Worm (Caenorhabditis elegans) whole organism, late embryonic: ENCODE data around the gene K02E11.5.
"Not testable (repeated sequence)": the region's sequence is repeated elsewhere in the genome, so short reads cannot be mapped to it uniquely, and the experiment has no call there.

Experiments used
- C08G9.2 ChIP-seq: sonication (generic microtip); optimal IDR thresholded peaks from 2 replicates; lab custom pipeline; 2016; ENCODE audit warnings: mild to moderate bottlenecking, missing genetic modification characterization, moderate library complexity, missing compliant biosample characterization
- C38D4.7 ChIP-seq: fragments of 200-800 bp; sonication (Bioruptor generic); optimal IDR thresholded peaks from 2 replicates; lab custom pipeline; 2018; ENCODE audit warnings: mild to moderate bottlenecking, missing genetic modification characterization, moderate library complexity, missing compliant biosample characterization
- K02D7.2 ChIP-seq: sonication (generic microtip); optimal IDR thresholded peaks from 2 replicates; lab custom pipeline; 2017; ENCODE audit warnings: mild to moderate bottlenecking, missing genetic modification characterization, missing compliant biosample characterization
- K09A11.1 ChIP-seq: sonication (generic microtip); optimal IDR thresholded peaks from 2 replicates; lab custom pipeline; 2017; ENCODE audit warnings: antibody characterized with exemption, mild to moderate bottlenecking, missing genetic modification characterization, missing compliant biosample characterization; ENCODE audit not compliant: insufficient read depth
- T23F11.4 ChIP-seq: fragments of 200-800 bp; sonication (Bioruptor generic); optimal IDR thresholded peaks from 2 replicates; lab custom pipeline; 2018; ENCODE audit warnings: mild to moderate bottlenecking, missing genetic modification characterization, missing compliant biosample characterization
- ahr-1 ChIP-seq: sonication (generic microtip); optimal IDR thresholded peaks from 2 replicates; lab custom pipeline; 2016; ENCODE audit warnings: missing genetic modification characterization, missing compliant biosample characterization
- ama-1 ChIP-seq: fragments of 150-350 bp; optimal IDR thresholded peaks from 2 replicates; lab custom pipeline; 2014
- ceh-14 ChIP-seq: sonication (generic microtip); optimal IDR thresholded peaks from 2 replicates; lab custom pipeline; 2016; ENCODE audit warnings: missing genotype, missing genetic modification characterization, missing compliant biosample characterization
- ceh-19 ChIP-seq: fragments of 200-800 bp; sonication (Bioruptor generic); optimal IDR thresholded peaks from 2 replicates; lab custom pipeline; 2018; ENCODE audit warnings: mild to moderate bottlenecking, missing genetic modification characterization, missing compliant biosample characterization
- ceh-2 ChIP-seq: sonication (generic microtip); optimal IDR thresholded peaks from 2 replicates; lab custom pipeline; 2016; ENCODE audit warnings: missing genotype, missing genetic modification characterization, missing compliant biosample characterization
- ceh-24 ChIP-seq: sonication (generic microtip); optimal IDR thresholded peaks from 2 replicates; lab custom pipeline; 2016; ENCODE audit warnings: mild to moderate bottlenecking, missing genetic modification characterization, missing compliant biosample characterization
- ceh-31 ChIP-seq: sonication (generic microtip); optimal IDR thresholded peaks from 2 replicates; lab custom pipeline; 2016; ENCODE audit warnings: missing genetic modification characterization, missing compliant biosample characterization
- ceh-45 ChIP-seq: fragments of 200-800 bp; sonication (Bioruptor generic); IDR thresholded peaks from 2 replicates; pipeline ENCODE4 v1.3.6; 2022; ENCODE audit warnings: missing genetic modification reagents, missing genetic modification characterization, missing compliant biosample characterization
- ceh-48 ChIP-seq: sonication (generic microtip); optimal IDR thresholded peaks from 2 replicates; lab custom pipeline; 2016; ENCODE audit warnings: missing genetic modification characterization, inconsistent platforms, missing compliant biosample characterization
- ceh-6 ChIP-seq: fragments of 200-800 bp; sonication (Bioruptor generic); optimal IDR thresholded peaks from 2 replicates; lab custom pipeline; 2018; ENCODE audit warnings: mild to moderate bottlenecking, missing genetic modification characterization, missing compliant biosample characterization
- dmd-4 ChIP-seq: sonication (generic microtip); optimal IDR thresholded peaks from 2 replicates; lab custom pipeline; 2016; ENCODE audit warnings: borderline replicate concordance, missing genetic modification characterization, missing compliant biosample characterization
- elt-2 ChIP-seq: sonication (generic microtip); optimal IDR thresholded peaks from 2 replicates; lab custom pipeline; 2016; ENCODE audit warnings: missing genetic modification reagents, missing genetic modification characterization, missing compliant biosample characterization
- fax-1 ChIP-seq: sonication (generic microtip); optimal IDR thresholded peaks from 2 replicates; lab custom pipeline; 2016; ENCODE audit warnings: missing genotype, missing genetic modification characterization, missing compliant biosample characterization
- fkh-10 ChIP-seq: fragments of 150-350 bp; optimal IDR thresholded peaks from 2 replicates; lab custom pipeline; 2014; ENCODE audit warnings: missing biosample characterization, missing genetic modification reagents, missing genetic modification characterization
- fkh-6 ChIP-seq: sonication (generic microtip); optimal IDR thresholded peaks from 2 replicates; lab custom pipeline; 2016; ENCODE audit warnings: missing genetic modification characterization, missing compliant biosample characterization
- gmeb-2 ChIP-seq: sonication (generic microtip); optimal IDR thresholded peaks from 2 replicates; lab custom pipeline; 2016; ENCODE audit warnings: missing genetic modification characterization, inconsistent platforms, missing compliant biosample characterization
- hlh-30 ChIP-seq: sonication (generic microtip); optimal IDR thresholded peaks from 2 replicates; lab custom pipeline; 2017; ENCODE audit warnings: antibody characterized with exemption, missing genetic modification characterization, missing compliant biosample characterization; ENCODE audit not compliant: insufficient read depth
- madf-2 ChIP-seq: sonication (generic microtip); optimal IDR thresholded peaks from 2 replicates; lab custom pipeline; 2017; ENCODE audit warnings: missing genetic modification characterization, missing compliant biosample characterization
- nfya-1 ChIP-seq: sonication (generic microtip); optimal IDR thresholded peaks from 2 replicates; lab custom pipeline; 2017; ENCODE audit warnings: missing genetic modification characterization, mild to moderate bottlenecking, missing compliant biosample characterization, antibody characterized with exemption, moderate library complexity
- nhr-11 ChIP-seq: fragments of 150-350 bp; optimal IDR thresholded peaks from 2 replicates; lab custom pipeline; 2014; ENCODE audit warnings: missing biosample characterization, missing genetic modification characterization
- pat-9 ChIP-seq: fragments of 200-800 bp; sonication (Bioruptor generic); optimal IDR thresholded peaks from 2 replicates; lab custom pipeline; 2018; ENCODE audit warnings: mild to moderate bottlenecking, missing genetic modification characterization, moderate library complexity, missing compliant biosample characterization
- pax-1 ChIP-seq: fragments of 150-350 bp; optimal IDR thresholded peaks from 2 replicates; lab custom pipeline; 2014; ENCODE audit warnings: missing biosample characterization, missing genetic modification characterization
- pha-2 ChIP-seq: sonication (generic microtip); optimal IDR thresholded peaks from 2 replicates; lab custom pipeline; 2017; ENCODE audit warnings: mild to moderate bottlenecking, missing genetic modification characterization, missing compliant biosample characterization
- pqm-1 ChIP-seq: sonication (generic microtip); optimal IDR thresholded peaks from 2 replicates; lab custom pipeline; 2016; ENCODE audit warnings: missing genetic modification characterization, missing compliant biosample characterization
- ref-2 ChIP-seq: sonication (generic microtip); optimal IDR thresholded peaks from 2 replicates; lab custom pipeline; 2016; ENCODE audit warnings: missing genetic modification characterization, missing compliant biosample characterization
- rnt-1 ChIP-seq: sonication (generic microtip); optimal IDR thresholded peaks from 2 replicates; lab custom pipeline; 2016; ENCODE audit warnings: missing genetic modification characterization, missing compliant biosample characterization
- sox-4 ChIP-seq: sonication (generic microtip); optimal IDR thresholded peaks from 2 replicates; lab custom pipeline; 2017; ENCODE audit warnings: mild to moderate bottlenecking, missing genetic modification characterization, inconsistent platforms, missing compliant biosample characterization
- syd-9 ChIP-seq: sonication (generic microtip); optimal IDR thresholded peaks from 2 replicates; lab custom pipeline; 2016; ENCODE audit warnings: mild to moderate bottlenecking, missing genetic modification characterization, moderate library complexity, missing compliant biosample characterization
- tbx-2 ChIP-seq: sonication (generic microtip); optimal IDR thresholded peaks from 2 replicates; lab custom pipeline; 2016; ENCODE audit warnings: missing genetic modification characterization, missing compliant biosample characterization
- ttx-3 ChIP-seq: sonication (generic microtip); optimal IDR thresholded peaks from 2 replicates; lab custom pipeline; 2016; ENCODE audit warnings: missing genetic modification reagents, missing genetic modification characterization, missing compliant biosample characterization
- unc-42 ChIP-seq: sonication (generic microtip); optimal IDR thresholded peaks from 2 replicates; lab custom pipeline; 2016; ENCODE audit warnings: missing genotype, missing genetic modification characterization, missing compliant biosample characterization
- zip-5 ChIP-seq: sonication (generic microtip); optimal IDR thresholded peaks from 2 replicates; lab custom pipeline; 2016; ENCODE audit warnings: missing genetic modification characterization, missing compliant biosample characterization

The K02E11.5 gene

ce11 chrV:14252025-14252424 lies at the start of gene K02E11.5:
Gene K02E11.5 (plus strand): TSS chrV:14252325.
- TF ChIP-seq rnt-1 (tag; lab: Kevin White, UChicago) (no peak), pax-1 (tag; lab: Kevin White, UChicago) (no peak), pat-9 (tag; lab: Kevin White, UChicago) (no peak), ceh-14 (tag; lab: Kevin White, UChicago) (no peak), dmd-4 (tag; lab: Kevin White, UChicago) (no peak), nfya-1 (tag; lab: Kevin White, UChicago) (no peak), ceh-45 (GFP tag; lab: Robert Waterston, UW) (no peak), gmeb-2 (tag; lab: Kevin White, UChicago) (no peak), ceh-24 (tag; lab: Kevin White, UChicago) (no peak), sox-4 (tag; lab: Kevin White, UChicago) (no peak), tbx-2 (tag; lab: Kevin White, UChicago) (no peak), T23F11.4 (no peak)
- TF ChIP-seq, all 69 proteins: peak for 0

- TF ChIP-seq pha-2 (tag; lab: Kevin White, UChicago); nfya-1 (tag; lab: Kevin White, UChicago); ceh-6: not testable (repeated sequence)
Measured at ce11 chrV:14205214-14205613, 46.9 kb upstream of the K02E11.5 start, which contains the start of gene T16A9.3. Gene T16A9.3 (plus strand): TSS chrV:14205514.

- TF ChIP-seq sox-4 (tag; lab: Kevin White, UChicago) (no peak), ahr-1 (tag; lab: Kevin White, UChicago) (no peak), ceh-19 (GFP tag; lab: Kevin White, UChicago) (no peak), C08G9.2 (no peak), zip-5 (tag; lab: Kevin White, UChicago) (no peak), madf-2 (tag; lab: Kevin White, UChicago) (no peak), K09A11.1 (tag; lab: Kevin White, UChicago) (no peak), ttx-3 (tag; lab: Kevin White, UChicago) (no peak), elt-2 (no peak), ceh-48 (tag; lab: Kevin White, UChicago) (no peak), fax-1 (no peak), C38D4.7 (GFP tag; lab: Kevin White, UChicago) (no peak), fkh-6 (tag; lab: Kevin White, UChicago) (no peak), pqm-1 (tag; lab: Kevin White, UChicago) (no peak), rnt-1 (tag; lab: Kevin White, UChicago) (no peak), K02D7.2 (tag; lab: Kevin White, UChicago) (no peak)
Measured at ce11 chrV:14210743-14211142, 41.4 kb upstream of the K02E11.5 start, which contains the start of gene str-230. Gene str-230 (minus strand): TSS chrV:14210843.

- TF ChIP-seq nhr-11 (tag; lab: Kevin White, UChicago): no peak
- no peak for TF ChIP-seq ceh-31 (tag; lab: Kevin White, UChicago)
- TF ChIP-seq pqm-1 (tag; lab: Kevin White, UChicago): no peak
- TF ChIP-seq gmeb-2 (tag; lab: Kevin White, UChicago): no peak
- no peak for TF ChIP-seq unc-42 (tag; lab: Kevin White, UChicago)
- TF ChIP-seq ama-1: no peak
- peak; percentile 25 for TF ChIP-seq hlh-30 (tag; lab: Kevin White, UChicago)
Measured at ce11 chrV:14212813-14213212, 39.3 kb upstream of the K02E11.5 start.

- TF ChIP-seq elt-2 (no peak), T23F11.4 (no peak), syd-9 (tag; lab: Kevin White, UChicago) (no peak), fkh-10 (GFP tag; lab: Kevin White, UChicago) (no peak), ceh-19 (GFP tag; lab: Kevin White, UChicago) (no peak), pha-2 (tag; lab: Kevin White, UChicago) (no peak), C38D4.7 (GFP tag; lab: Kevin White, UChicago) (no peak), ceh-45 (GFP tag; lab: Robert Waterston, UW) (no peak), ref-2 (tag; lab: Kevin White, UChicago) (no peak), ceh-2 (tag; lab: Kevin White, UChicago) (no peak)
Measured at ce11 chrV:14215106-14215505, 37.0 kb upstream of the K02E11.5 start, which contains the start of gene T16A9.5. Gene T16A9.5 (minus strand): TSS chrV:14215206.
